Fruit fly (Drosophila melanogaster) whole organism, prepupa: ENCODE results near the gene bib.

Experiments
- CG11762 ChIP-seq: fragments of 200-800 bp; sonication (Bioruptor generic); optimal IDR thresholded peaks from 3 replicates; lab custom pipeline; 2016; ENCODE audit warnings: missing biosample characterization, missing genetic modification characterization; ENCODE audit not compliant: insufficient read depth
- CG15336 ChIP-seq: fragments of 200-800 bp; sonication (Bioruptor generic); IDR thresholded peaks from 2 replicates; pipeline ENCODE4 v1.3.6; 2022; ENCODE audit warnings: missing biosample characterization, missing genetic modification characterization
- CG1621 ChIP-seq: fragments of 200-800 bp; sonication (Bioruptor generic); optimal IDR thresholded peaks from 3 replicates; lab custom pipeline; 2018; ENCODE audit warnings: missing biosample characterization, mild to moderate bottlenecking, missing genetic modification characterization
- CG16779 ChIP-seq: fragments of 200-800 bp; sonication (Bioruptor generic); optimal IDR thresholded peaks from 3 replicates; lab custom pipeline; 2017; ENCODE audit warnings: missing biosample characterization, mild to moderate bottlenecking, missing genetic modification characterization
- CG3032 ChIP-seq: fragments of 200-800 bp; optimal IDR thresholded peaks from 2 replicates; lab custom pipeline; 2019; ENCODE audit warnings: missing biosample characterization, mild to moderate bottlenecking, missing genetic modification characterization, moderate library complexity
- CG31627 ChIP-seq: fragments of 200-800 bp; sonication (Bioruptor generic); optimal IDR thresholded peaks from 3 replicates; lab custom pipeline; 2016; ENCODE audit warnings: missing biosample characterization, missing genetic modification characterization
- CG32006 ChIP-seq: fragments of 200-800 bp; sonication (Bioruptor generic); optimal IDR thresholded peaks from 3 replicates; lab custom pipeline; 2017; ENCODE audit warnings: missing biosample characterization, mild to moderate bottlenecking, missing genetic modification characterization
- CG34406 ChIP-seq: fragments of 200-800 bp; sonication (Bioruptor generic); optimal IDR thresholded peaks from 3 replicates; lab custom pipeline; 2016; ENCODE audit warnings: missing biosample characterization, missing genetic modification characterization
- CG4318 ChIP-seq: fragments of 200-800 bp; sonication (Bioruptor generic); optimal IDR thresholded peaks from 3 replicates; lab custom pipeline; 2017; ENCODE audit warnings: missing biosample characterization, mild to moderate bottlenecking, missing genetic modification characterization
- CG6163 ChIP-seq: fragments of 200-800 bp; sonication (Bioruptor generic); IDR thresholded peaks from 3 replicates; pipeline ENCODE4 v1.3.6; 2022; ENCODE audit warnings: missing biosample characterization, missing genetic modification characterization
- CG6276 ChIP-seq: fragments of 200-800 bp; sonication (Bioruptor generic); optimal IDR thresholded peaks from 2 replicates; lab custom pipeline; 2017; ENCODE audit warnings: missing biosample characterization, mild to moderate bottlenecking, missing genetic modification characterization
- CG6792 ChIP-seq: fragments of 200-800 bp; sonication (Bioruptor generic); optimal IDR thresholded peaks from 3 replicates; lab custom pipeline; 2016; ENCODE audit warnings: missing biosample characterization, missing genetic modification characterization
- CG6854 ChIP-seq: fragments of 200-800 bp; sonication (Bioruptor generic); optimal IDR thresholded peaks from 2 replicates; lab custom pipeline; 2017; ENCODE audit warnings: missing biosample characterization, mild to moderate bottlenecking, missing genetic modification characterization
- CG8319 ChIP-seq: fragments of 200-800 bp; sonication (Bioruptor generic); optimal IDR thresholded peaks from 3 replicates; lab custom pipeline; 2016; ENCODE audit warnings: missing biosample characterization, missing genetic modification characterization
- CG8632 ChIP-seq: fragments of 200-800 bp; sonication (Bioruptor generic); optimal IDR thresholded peaks from 3 replicates; lab custom pipeline; 2016; ENCODE audit warnings: missing biosample characterization, missing genetic modification characterization
- CG9139 ChIP-seq: fragments of 200-800 bp; sonication (Bioruptor generic); optimal IDR thresholded peaks from 3 replicates; lab custom pipeline; 2017; ENCODE audit warnings: missing biosample characterization, mild to moderate bottlenecking, missing genetic modification characterization
- Eip78C ChIP-seq: fragments of 200-800 bp; sonication (Bioruptor generic); peaks from one replicate; lab custom pipeline; 2016; ENCODE audit warnings: missing biosample characterization, missing genetic modification characterization
- Ets21C ChIP-seq: fragments of 200-800 bp; sonication (Bioruptor generic); optimal IDR thresholded peaks from 3 replicates; lab custom pipeline; 2016; ENCODE audit warnings: missing biosample characterization, missing genetic modification characterization
- Lpt ChIP-seq: fragments of 200-800 bp; sonication (Bioruptor generic); optimal IDR thresholded peaks from 3 replicates; lab custom pipeline; 2016; ENCODE audit warnings: missing biosample characterization, missing genetic modification characterization
- OdsH ChIP-seq: fragments of 200-800 bp; sonication (Bioruptor generic); optimal IDR thresholded peaks from 3 replicates; lab custom pipeline; 2016; ENCODE audit warnings: missing biosample characterization, missing genetic modification characterization
- Smox ChIP-seq: fragments of 200-800 bp; sonication (Bioruptor generic); optimal IDR thresholded peaks from 3 replicates; lab custom pipeline; 2016; ENCODE audit warnings: missing biosample characterization, missing genetic modification characterization
- Sox14 ChIP-seq: fragments of 200-800 bp; sonication (Bioruptor generic); optimal IDR thresholded peaks from 3 replicates; lab custom pipeline; 2016; ENCODE audit warnings: missing biosample characterization, missing genetic modification characterization
- achi ChIP-seq: fragments of 200-800 bp; sonication (Bioruptor generic); optimal IDR thresholded peaks from 3 replicates; lab custom pipeline; 2016; ENCODE audit warnings: missing biosample characterization, missing genetic modification characterization
- acj6 ChIP-seq: fragments of 200-800 bp; sonication (Bioruptor generic); optimal IDR thresholded peaks from 3 replicates; lab custom pipeline; 2016; ENCODE audit warnings: missing biosample characterization, missing genetic modification characterization
- dac ChIP-seq: fragments of 200-800 bp; sonication (Bioruptor generic); optimal IDR thresholded peaks from 2 replicates; lab custom pipeline; 2017; ENCODE audit warnings: missing biosample characterization, mild to moderate bottlenecking, missing genetic modification characterization
- eg ChIP-seq: fragments of 200-800 bp; sonication (Bioruptor generic); IDR thresholded peaks from 3 replicates; pipeline ENCODE4 v1.3.6; 2022; ENCODE audit warnings: missing biosample characterization, missing genetic modification characterization
- esn ChIP-seq: fragments of 200-800 bp; sonication (Bioruptor generic); optimal IDR thresholded peaks from 2 replicates; lab custom pipeline; 2016; ENCODE audit warnings: missing biosample characterization, mild to moderate bottlenecking, missing genetic modification characterization, moderate library complexity
- fd59A ChIP-seq: fragments of 200-800 bp; sonication (Bioruptor generic); optimal IDR thresholded peaks from 2 replicates; lab custom pipeline; 2017; ENCODE audit warnings: missing biosample characterization, mild to moderate bottlenecking, missing genetic modification characterization, missing genetic modification reagents
- fd85E ChIP-seq: fragments of 200-800 bp; sonication (Bioruptor generic); optimal IDR thresholded peaks from 3 replicates; lab custom pipeline; 2016; ENCODE audit warnings: missing biosample characterization, missing genetic modification characterization
- fkh ChIP-seq: fragments of 200-800 bp; sonication (Bioruptor generic); optimal IDR thresholded peaks from 3 replicates; lab custom pipeline; 2017; ENCODE audit warnings: missing biosample characterization, mild to moderate bottlenecking, missing genetic modification characterization, moderate library complexity
- net ChIP-seq: fragments of 200-800 bp; sonication (Bioruptor generic); optimal IDR thresholded peaks from 3 replicates; lab custom pipeline; 2016; ENCODE audit warnings: missing biosample characterization, missing genetic modification characterization
- pdm3 ChIP-seq: fragments of 200-800 bp; sonication (Bioruptor generic); optimal IDR thresholded peaks from 3 replicates; lab custom pipeline; 2016; ENCODE audit warnings: missing biosample characterization, missing genetic modification characterization
- salr ChIP-seq, 2 experiments: fragments of 200-800 bp; sonication (Bioruptor generic); optimal IDR thresholded peaks; 3 replicates each; lab custom pipeline; 2016 to 2018; ENCODE audit warnings: missing biosample characterization in 2 of 2, missing genetic modification characterization in 2 of 2, mild to moderate bottlenecking in 1 of 2
- spab ChIP-seq: fragments of 200-800 bp; sonication (Bioruptor generic); optimal IDR thresholded peaks from 2 replicates; lab custom pipeline; 2017; ENCODE audit warnings: missing biosample characterization, mild to moderate bottlenecking, missing genetic modification characterization, missing genetic modification reagents
- ss ChIP-seq, 2 experiments: fragments of 200-800 bp; sonication (Bioruptor generic); optimal IDR thresholded peaks; 2 replicates in 1 of 2; 3 replicates in 1 of 2; lab custom pipeline; 2017 to 2018; ENCODE audit warnings: mild to moderate bottlenecking in 2 of 2, missing biosample characterization in 2 of 2, missing genetic modification characterization in 2 of 2, moderate library complexity in 1 of 2
- topi ChIP-seq: fragments of 200-800 bp; sonication (Bioruptor generic); optimal IDR thresholded peaks from 3 replicates; lab custom pipeline; 2016; ENCODE audit warnings: missing biosample characterization, missing genetic modification characterization

The bib gene

dm6 chr2L:10009800-10010658 lies 25.6 kb downstream of the bib start (continued):
- TF ChIP-seq topi (GFP tag; lab: Kevin White, UChicago) (peak; percentile 99), CG4318 (GFP tag; lab: Kevin White, UChicago) (peak; percentile 98), fd59A (GFP tag; lab: Kevin White, UChicago) (peak; percentile 99), CG31627 (GFP tag; lab: Kevin White, UChicago) (peak; percentile 100), CG6276 (GFP tag; lab: Kevin White, UChicago) (peak; percentile 97), CG6854 (peak; percentile 99), CG34406 (GFP tag; lab: Kevin White, UChicago) (peak; percentile 99), Lpt (GFP tag; lab: Kevin White, UChicago) (peak; percentile 99), CG32006 (GFP tag; lab: Kevin White, UChicago) (peak; percentile 99), CG6792 (peak; percentile 99)

DNA sequence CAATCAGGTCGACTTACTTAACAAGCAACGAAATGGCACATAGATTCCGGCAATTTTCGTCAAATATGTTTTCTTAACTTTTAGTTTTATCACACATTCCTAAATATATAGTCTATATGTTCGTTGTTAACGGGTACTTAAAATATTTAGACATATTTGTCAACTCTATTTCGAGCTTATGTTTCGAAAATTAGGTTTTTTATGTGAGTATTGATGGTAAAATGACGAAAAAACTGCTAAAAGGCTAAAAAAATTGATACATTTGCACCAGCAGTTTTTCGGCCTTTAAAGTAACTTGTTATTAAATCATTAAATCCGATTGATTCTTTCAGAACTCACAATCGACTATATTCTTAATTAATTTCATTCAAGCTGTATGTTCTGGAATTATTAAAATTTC lies 32.9 kb downstream of the bib start, which contains the start of gene CG13131:
Gene CG13131, minus strand, starts transcription at position 101 of the 400 bp plus-strand sequence.
- no peak for TF ChIP-seq Smox
- TF ChIP-seq fd85E = no peak
- TF ChIP-seq CG1621 (tag; lab: Kevin White, UChicago) = no peak
- TF ChIP-seq OdsH = no peak
- TF ChIP-seq Sox14 (GFP tag; lab: Kevin White, UChicago) = no peak
- no peak for TF ChIP-seq pdm3 (GFP tag; lab: Kevin White, UChicago)
- no peak for TF ChIP-seq Lpt (GFP tag; lab: Kevin White, UChicago)
- no peak for TF ChIP-seq CG3032
- TF ChIP-seq CG8632 (GFP tag; lab: Kevin White, UChicago) = no peak
- TF ChIP-seq, all 60 proteins: peak for 0

DNA sequence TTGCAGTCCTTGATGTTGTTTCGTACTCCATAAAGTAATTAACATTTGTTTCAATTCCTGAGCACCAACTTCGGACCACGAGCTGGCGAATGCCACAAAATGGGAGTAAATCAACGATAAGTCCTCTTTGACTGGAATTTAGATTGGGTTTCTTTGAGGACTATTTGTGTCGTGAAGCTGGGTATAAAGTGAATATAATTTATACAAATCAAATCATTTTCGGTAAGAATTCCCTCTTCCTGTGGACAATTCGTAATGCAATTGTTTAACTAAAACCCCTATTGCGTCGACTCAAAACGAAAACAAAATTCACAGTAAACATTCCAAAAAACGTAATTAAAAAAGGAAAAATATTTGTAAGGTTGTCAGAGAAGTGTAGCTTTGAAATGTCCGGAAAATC lies 41.9 kb downstream of the bib start, which contains the start of gene CG13127:
Gene CG13127, plus strand, starts transcription at position 301 of the 400 bp plus-strand sequence.
- no peak for TF ChIP-seq esn (GFP tag; lab: Kevin White, UChicago)
- no peak for TF ChIP-seq CG8319 (GFP tag; lab: Kevin White, UChicago)
- no peak for TF ChIP-seq CG6163 (GFP tag; lab: Robert Waterston, UW)
- TF ChIP-seq CG34406 (GFP tag; lab: Kevin White, UChicago) = no peak
- no peak for TF ChIP-seq fkh (GFP tag; lab: Kevin White, UChicago)
- no peak for TF ChIP-seq CG9139
- no peak for TF ChIP-seq OdsH
- TF ChIP-seq CG6276 (GFP tag; lab: Kevin White, UChicago) = no peak
- TF ChIP-seq CG16779 (tag; lab: Kevin White, UChicago) = no peak
- no peak for TF ChIP-seq Ets21C (GFP tag; lab: Kevin White, UChicago)
- no peak for TF ChIP-seq acj6 (GFP tag; lab: Kevin White, UChicago)
- TF ChIP-seq CG6854 = no peak
- TF ChIP-seq achi (GFP tag; lab: Kevin White, UChicago) = no peak
- TF ChIP-seq CG8632 (GFP tag; lab: Kevin White, UChicago) = no peak
- no peak for TF ChIP-seq salr (GFP tag; optimal IDR thresholded peaks at IDR 0.05; lab: Kevin White, UChicago)
- no peak for TF ChIP-seq spab (GFP tag; lab: Kevin White, UChicago)
- no peak for TF ChIP-seq fd59A (GFP tag; lab: Kevin White, UChicago)
- TF ChIP-seq CG11762 (GFP tag; lab: Kevin White, UChicago) = no peak
- TF ChIP-seq Eip78C (GFP tag; lab: Kevin White, UChicago) = no peak
- TF ChIP-seq pdm3 (GFP tag; lab: Kevin White, UChicago) = no peak

- TF ChIP-seq CG1621 (tag; lab: Kevin White, UChicago) (peak; percentile 2), ss (GFP tag; optimal IDR thresholded peaks at IDR 0.05; lab: Kevin White, UChicago) (peak in 1 of 2 experiments; percentile 4), net (peak; percentile 21), acj6 (GFP tag; lab: Kevin White, UChicago) (no peak), eg (GFP tag; lab: Robert Waterston, UW) (no peak), CG34406 (GFP tag; lab: Kevin White, UChicago) (no peak), CG15336 (0 out of 2 replicates have a peak, but pooled peaks have one; percentile 21), dac (GFP tag; lab: Kevin White, UChicago) (no peak)
Measured at dm6 chr2L:10032415-10032814, 48.0 kb downstream of the bib start, which contains the start of gene obst-B. Gene obst-B, plus strand, starts transcription at chr2L:10032690.
